Worm (Caenorhabditis elegans) whole organism, late embryonic: Measurements from ENCODE around the gene sec-61.B.

Source experiments
- C38D4.7 ChIP-seq: fragments of 200-800 bp; sonication (Bioruptor generic); optimal IDR thresholded peaks from 2 replicates; lab custom pipeline; 2018; ENCODE audit warnings: mild to moderate bottlenecking, missing genetic modification characterization, moderate library complexity, missing compliant biosample characterization
- Y22D7AL.16 ChIP-seq: sonication (generic microtip); optimal IDR thresholded peaks from 2 replicates; lab custom pipeline; 2016; ENCODE audit warnings: missing genetic modification characterization, missing compliant biosample characterization
- ahr-1 ChIP-seq: sonication (generic microtip); optimal IDR thresholded peaks from 2 replicates; lab custom pipeline; 2016; ENCODE audit warnings: missing genetic modification characterization, missing compliant biosample characterization
- ama-1 ChIP-seq: fragments of 150-350 bp; optimal IDR thresholded peaks from 2 replicates; lab custom pipeline; 2014
- ceh-14 ChIP-seq: sonication (generic microtip); optimal IDR thresholded peaks from 2 replicates; lab custom pipeline; 2016; ENCODE audit warnings: missing genotype, missing genetic modification characterization, missing compliant biosample characterization
- ceh-18 ChIP-seq: sonication (generic microtip); optimal IDR thresholded peaks from 2 replicates; lab custom pipeline; 2016; ENCODE audit warnings: missing genetic modification characterization, missing compliant biosample characterization
- ceh-22 ChIP-seq: sonication (generic microtip); optimal IDR thresholded peaks from 2 replicates; lab custom pipeline; 2017; ENCODE audit warnings: missing biosample characterization, missing genetic modification characterization
- ceh-31 ChIP-seq: sonication (generic microtip); optimal IDR thresholded peaks from 2 replicates; lab custom pipeline; 2016; ENCODE audit warnings: missing genetic modification characterization, missing compliant biosample characterization
- ceh-45 ChIP-seq: fragments of 200-800 bp; sonication (Bioruptor generic); IDR thresholded peaks from 2 replicates; pipeline ENCODE4 v1.3.6; 2022; ENCODE audit warnings: missing genetic modification reagents, missing genetic modification characterization, missing compliant biosample characterization
- ceh-48 ChIP-seq: sonication (generic microtip); optimal IDR thresholded peaks from 2 replicates; lab custom pipeline; 2016; ENCODE audit warnings: missing genetic modification characterization, inconsistent platforms, missing compliant biosample characterization
- che-1 ChIP-seq: sonication (generic microtip); optimal IDR thresholded peaks from 2 replicates; lab custom pipeline; 2016; ENCODE audit warnings: mild to moderate bottlenecking, missing genetic modification characterization, missing compliant biosample characterization
- dmd-4 ChIP-seq: sonication (generic microtip); optimal IDR thresholded peaks from 2 replicates; lab custom pipeline; 2016; ENCODE audit warnings: borderline replicate concordance, missing genetic modification characterization, missing compliant biosample characterization
- dve-1 ChIP-seq: sonication (generic microtip); optimal IDR thresholded peaks from 2 replicates; lab custom pipeline; 2017; ENCODE audit warnings: antibody characterized with exemption, mild to moderate bottlenecking, missing genetic modification characterization, missing compliant biosample characterization
- elt-4 ChIP-seq: sonication (generic microtip); optimal IDR thresholded peaks from 2 replicates; lab custom pipeline; 2016; ENCODE audit warnings: missing genetic modification characterization, missing compliant biosample characterization
- fax-1 ChIP-seq: sonication (generic microtip); optimal IDR thresholded peaks from 2 replicates; lab custom pipeline; 2016; ENCODE audit warnings: missing genotype, missing genetic modification characterization, missing compliant biosample characterization
- hlh-15 ChIP-seq: sonication (generic microtip); optimal IDR thresholded peaks from 2 replicates; lab custom pipeline; 2016; ENCODE audit warnings: missing genetic modification characterization, missing compliant biosample characterization
- hlh-30 ChIP-seq: sonication (generic microtip); optimal IDR thresholded peaks from 2 replicates; lab custom pipeline; 2017; ENCODE audit warnings: antibody characterized with exemption, missing genetic modification characterization, missing compliant biosample characterization; ENCODE audit not compliant: insufficient read depth
- lim-6 ChIP-seq: sonication (generic microtip); optimal IDR thresholded peaks from 2 replicates; lab custom pipeline; 2016; ENCODE audit warnings: missing genetic modification characterization, missing compliant biosample characterization
- lin-11 ChIP-seq: fragments of 200-800 bp; sonication (Bioruptor generic); optimal IDR thresholded peaks from 2 replicates; lab custom pipeline; 2018; ENCODE audit warnings: mild to moderate bottlenecking, missing genetic modification characterization, missing compliant biosample characterization
- madf-2 ChIP-seq: sonication (generic microtip); optimal IDR thresholded peaks from 2 replicates; lab custom pipeline; 2017; ENCODE audit warnings: missing genetic modification characterization, missing compliant biosample characterization
- nfya-1 ChIP-seq: sonication (generic microtip); optimal IDR thresholded peaks from 2 replicates; lab custom pipeline; 2017; ENCODE audit warnings: missing genetic modification characterization, mild to moderate bottlenecking, missing compliant biosample characterization, antibody characterized with exemption, moderate library complexity
- nhr-11 ChIP-seq: fragments of 150-350 bp; optimal IDR thresholded peaks from 2 replicates; lab custom pipeline; 2014; ENCODE audit warnings: missing biosample characterization, missing genetic modification characterization
- pag-3 ChIP-seq: sonication (generic microtip); optimal IDR thresholded peaks from 2 replicates; lab custom pipeline; 2016; ENCODE audit warnings: missing compliant biosample characterization, missing genetic modification characterization, borderline replicate concordance
- pha-2 ChIP-seq: sonication (generic microtip); optimal IDR thresholded peaks from 2 replicates; lab custom pipeline; 2017; ENCODE audit warnings: mild to moderate bottlenecking, missing genetic modification characterization, missing compliant biosample characterization
- pha-4 ChIP-seq: fragments of 150-350 bp; optimal IDR thresholded peaks from 2 replicates; lab custom pipeline; 2018; ENCODE audit warnings: missing biosample characterization, missing genetic modification reagents, missing genetic modification characterization
- rnt-1 ChIP-seq: sonication (generic microtip); optimal IDR thresholded peaks from 2 replicates; lab custom pipeline; 2016; ENCODE audit warnings: missing genetic modification characterization, missing compliant biosample characterization
- sox-2 ChIP-seq: fragments of 200-800 bp; sonication (Bioruptor generic); IDR thresholded peaks from 2 replicates; pipeline ENCODE4 v1.3.6; 2022; ENCODE audit warnings: missing genetic modification reagents, missing genetic modification characterization, missing compliant biosample characterization
- sox-4 ChIP-seq: sonication (generic microtip); optimal IDR thresholded peaks from 2 replicates; lab custom pipeline; 2017; ENCODE audit warnings: mild to moderate bottlenecking, missing genetic modification characterization, inconsistent platforms, missing compliant biosample characterization
- tbx-2 ChIP-seq: sonication (generic microtip); optimal IDR thresholded peaks from 2 replicates; lab custom pipeline; 2016; ENCODE audit warnings: missing genetic modification characterization, missing compliant biosample characterization
- tbx-7 ChIP-seq: sonication (generic microtip); optimal IDR thresholded peaks from 2 replicates; lab custom pipeline; 2016; ENCODE audit warnings: missing genotype, missing genetic modification characterization, missing compliant biosample characterization
- unc-3 ChIP-seq, 2 experiments: fragments of 200-800 bp in 1 of 2; sonication (Bioruptor generic) in 1 of 2; sonication (generic microtip) in 1 of 2; conservative IDR thresholded peaks in 1 of 2; optimal IDR thresholded peaks in 1 of 2; 2 replicates each; pipeline versions ENCODE4 v1.3.6 to Lab custom; 2016 to 2022; ENCODE audit warnings: missing compliant biosample characterization in 2 of 2, missing genetic modification characterization in 2 of 2, missing genetic modification reagents in 1 of 2
- ztf-16 ChIP-seq: sonication (generic microtip); optimal IDR thresholded peaks from 2 replicates; lab custom pipeline; 2017; ENCODE audit warnings: missing genetic modification characterization, missing compliant biosample characterization

sec-61.B gene

ce11 chrIV:2408437-2408836 is 20.0 kb upstream of the sec-61.B start (continued):
- TF ChIP-seq ceh-14 (tag; lab: Kevin White, UChicago) (peak; percentile 89), rnt-1 (tag; lab: Kevin White, UChicago) (peak; percentile 87), C38D4.7 (GFP tag; lab: Kevin White, UChicago) (peak; percentile 82), Y22D7AL.16 (peak; percentile 76), ahr-1 (peak; percentile 67), ceh-22 (tag; lab: Kevin White, UChicago) (peak; percentile 61), fax-1 (tag; lab: Kevin White, UChicago) (peak; percentile 81), hlh-30 (tag; lab: Kevin White, UChicago) (peak; percentile 84), pha-2 (tag; lab: Kevin White, UChicago) (peak; percentile 89), dmd-4 (peak; percentile 80), elt-4 (tag; lab: Kevin White, UChicago) (no peak), pha-4 (tag; lab: Kevin White, UChicago) (no peak), nfya-1 (peak; percentile 85), unc-3 (GFP tag; conservative IDR thresholded peaks at IDR 0.05; lab: Robert Waterston, UW) (peak; percentile 85), unc-3 (tag; optimal IDR thresholded peaks at IDR 0.05; lab: Kevin White, UChicago) (peak; percentile 79), ama-1 (no peak), ceh-31 (peak; percentile 89)

ce11 chrIV:2407704-2408103 is 19.2 kb upstream of the sec-61.B start:
- TF ChIP-seq ceh-18 (tag; lab: Kevin White, UChicago), result no peak
- TF ChIP-seq hlh-15 (tag; lab: Kevin White, UChicago), result no peak
- TF ChIP-seq dve-1 (tag; lab: Kevin White, UChicago), result no peak
- TF ChIP-seq, all 69 proteins: peak for 0

ce11 chrIV:2403374-2403773 is 14.9 kb upstream of the sec-61.B start:
- TF ChIP-seq ztf-16 (tag; lab: Kevin White, UChicago), result no peak
- TF ChIP-seq dve-1 (tag; lab: Kevin White, UChicago), result peak; percentile 100

- TF ChIP-seq ceh-48, result peak; percentile 2
- TF ChIP-seq ceh-31, result no peak
- no peak for TF ChIP-seq sox-4 (tag; lab: Kevin White, UChicago)
- no peak for TF ChIP-seq ceh-45
- no peak for TF ChIP-seq lin-11 (tag; lab: Kevin White, UChicago)
- TF ChIP-seq rnt-1 (tag; lab: Kevin White, UChicago), result no peak
Measured at ce11 chrIV:2400651-2401050, 12.2 kb upstream of the sec-61.B start.

- peak; percentile 22 for TF ChIP-seq ceh-48
- no peak for TF ChIP-seq hlh-15 (tag; lab: Kevin White, UChicago)
Measured at ce11 chrIV:2399420-2399819, 10.9 kb upstream of the sec-61.B start, which contains the start of gene Y38F2AR.10. Gene Y38F2AR.10, minus strand, starts transcription at chrIV:2399520.

ce11 chrIV:2398317-2398716 is 9.8 kb upstream of the sec-61.B start:
- peak; percentile 21 for TF ChIP-seq elt-4 (tag; lab: Kevin White, UChicago)
- TF ChIP-seq ceh-45, result 0 out of 2 replicates have a peak, but pooled peaks have one; percentile 31
- TF ChIP-seq madf-2 (tag; lab: Kevin White, UChicago), result no peak
- TF ChIP-seq, all 69 proteins: peak for 2

ce11 chrIV:2395997-2396396 is 7.5 kb upstream of the sec-61.B start:
- peak; percentile 41 for TF ChIP-seq ceh-48
- TF ChIP-seq lin-11 (tag; lab: Kevin White, UChicago), result no peak

- TF ChIP-seq tbx-7 (no peak), nhr-11 (tag; lab: Kevin White, UChicago) (no peak), pag-3 (tag; lab: Kevin White, UChicago) (no peak), hlh-15 (tag; lab: Kevin White, UChicago) (no peak), pha-4 (tag; lab: Kevin White, UChicago) (no peak), tbx-2 (no peak), che-1 (no peak), sox-2 (GFP tag; lab: Robert Waterston, UW) (no peak), ztf-16 (tag; lab: Kevin White, UChicago) (no peak), fax-1 (tag; lab: Kevin White, UChicago) (no peak), lin-11 (tag; lab: Kevin White, UChicago) (no peak), lim-6 (no peak)
Measured at ce11 chrIV:2393023-2393422, 4.5 kb upstream of the sec-61.B start.
